Fruit fly (Drosophila melanogaster) whole organism, embryonic: ENCODE data around the gene CG17329.

Source experiments
- Adf1 ChIP-seq: fragments of 200-800 bp; sonication (Bioruptor generic); IDR thresholded peaks from 2 replicates; pipeline ENCODE4 v1.3.6; 2022; ENCODE audit warnings: missing biosample characterization, missing genetic modification characterization
- BtbVII ChIP-seq: fragments of 200-800 bp; sonication (Bioruptor generic); optimal IDR thresholded peaks from 3 replicates; lab custom pipeline; 2017; ENCODE audit warnings: missing biosample characterization, mild to moderate bottlenecking, missing genetic modification characterization
- CG10543 ChIP-seq: fragments of 200-800 bp; sonication (Bioruptor generic); optimal IDR thresholded peaks from 3 replicates; lab custom pipeline; 2017; ENCODE audit warnings: missing biosample characterization, mild to moderate bottlenecking, missing genetic modification characterization, moderate library complexity
- CG11504 ChIP-seq: fragments of 200-800 bp; sonication (Bioruptor generic); optimal IDR thresholded peaks from 3 replicates; lab custom pipeline; 2019; ENCODE audit warnings: missing biosample characterization, mild to moderate bottlenecking, missing genetic modification characterization, moderate library complexity
- CG11696 ChIP-seq: fragments of 200-800 bp; sonication (Bioruptor generic); IDR thresholded peaks from 2 replicates; pipeline ENCODE4 v1.3.6; 2022; ENCODE audit warnings: missing biosample characterization, missing genetic modification characterization
- CG12942 ChIP-seq: fragments of 200-800 bp; sonication (Bioruptor generic); optimal IDR thresholded peaks from 3 replicates; lab custom pipeline; 2016; ENCODE audit warnings: missing biosample characterization, missing genetic modification characterization
- CG17829 ChIP-seq: fragments of 200-800 bp; optimal IDR thresholded peaks from 2 replicates; lab custom pipeline; 2019; ENCODE audit warnings: missing biosample characterization, mild to moderate bottlenecking, missing genetic modification characterization, moderate library complexity
- CG18764 ChIP-seq: fragments of 200-800 bp; sonication (Bioruptor generic); optimal IDR thresholded peaks from 3 replicates; lab custom pipeline; 2016; ENCODE audit warnings: missing biosample characterization, missing genetic modification characterization
- CG2199 ChIP-seq: fragments of 200-800 bp; sonication (Bioruptor generic); IDR thresholded peaks from 3 replicates; pipeline ENCODE4 v1.3.6; 2022; ENCODE audit warnings: missing biosample characterization, missing genetic modification characterization
- CG34376 ChIP-seq: fragments of 200-800 bp; sonication (Bioruptor generic); optimal IDR thresholded peaks from 2 replicates; lab custom pipeline; 2018; ENCODE audit warnings: missing biosample characterization, mild to moderate bottlenecking, missing genetic modification characterization
- CG34422 ChIP-seq: fragments of 200-800 bp; sonication (Bioruptor generic); IDR thresholded peaks from 3 replicates; pipeline ENCODE4 v1.3.6; 2022; ENCODE audit warnings: missing biosample characterization, missing genetic modification characterization
- CG5953 ChIP-seq: fragments of 200-800 bp; sonication (Bioruptor generic); IDR thresholded peaks from 2 replicates; pipeline ENCODE4 v1.3.6; 2022; ENCODE audit warnings: missing biosample characterization, missing genetic modification characterization
- CG6765 ChIP-seq: fragments of 200-800 bp; sonication (Bioruptor generic); optimal IDR thresholded peaks from 3 replicates; lab custom pipeline; 2017; ENCODE audit warnings: missing biosample characterization, mild to moderate bottlenecking, missing genetic modification characterization
- CG7928 ChIP-seq: fragments of 200-800 bp; sonication (Bioruptor generic); optimal IDR thresholded peaks from 2 replicates; lab custom pipeline; 2017; ENCODE audit warnings: missing biosample characterization, mild to moderate bottlenecking, missing genetic modification characterization
- CG8388 ChIP-seq: fragments of 200-800 bp; sonication (Bioruptor generic); optimal IDR thresholded peaks from 2 replicates; lab custom pipeline; 2019; ENCODE audit warnings: missing biosample characterization, mild to moderate bottlenecking, missing genetic modification characterization, moderate library complexity
- CkIIα-i1 ChIP-seq: fragments of 200-800 bp; sonication (Bioruptor generic); IDR thresholded peaks from 2 replicates; pipeline ENCODE4 v1.3.6; 2022; ENCODE audit warnings: missing biosample characterization, missing genetic modification characterization
- Deaf1 ChIP-seq: fragments of 200-800 bp; optimal IDR thresholded peaks from 3 replicates; lab custom pipeline; 2019; ENCODE audit warnings: missing biosample characterization, mild to moderate bottlenecking, missing genetic modification characterization, moderate library complexity
- E2f1 ChIP-seq: fragments of 200-800 bp; sonication (Bioruptor generic); IDR thresholded peaks from 2 replicates; pipeline ENCODE4 v1.3.6; 2022; ENCODE audit warnings: missing biosample characterization, missing genetic modification characterization
- H2.0 ChIP-seq: fragments of 200-800 bp; sonication (Bioruptor generic); IDR thresholded peaks from 2 replicates; pipeline ENCODE4 v1.3.6; 2022; ENCODE audit warnings: missing biosample characterization, missing genetic modification characterization
- Hmx ChIP-seq: fragments of 200-800 bp; sonication (Bioruptor generic); optimal IDR thresholded peaks from 2 replicates; lab custom pipeline; 2016; ENCODE audit warnings: missing biosample characterization, missing genetic modification characterization
- Lhr ChIP-seq: fragments of 200-800 bp; sonication (Bioruptor generic); optimal IDR thresholded peaks from 3 replicates; lab custom pipeline; 2017; ENCODE audit warnings: mild to moderate bottlenecking, missing biosample characterization, missing genetic modification reagents, missing genetic modification characterization
- Med ChIP-seq: fragments of 200-800 bp; sonication (Bioruptor generic); peaks from one replicate; lab custom pipeline; 2016; ENCODE audit warnings: missing biosample characterization, missing genetic modification characterization, mild to moderate bottlenecking, inconsistent platforms, moderate library complexity
- Neu2 ChIP-seq: fragments of 200-800 bp; sonication (Bioruptor generic); optimal IDR thresholded peaks from 3 replicates; lab custom pipeline; 2016; ENCODE audit warnings: missing biosample characterization, missing genetic modification characterization, borderline replicate concordance
- PHDP ChIP-seq: fragments of 200-800 bp; sonication (Bioruptor generic); optimal IDR thresholded peaks from 3 replicates; lab custom pipeline; 2018; ENCODE audit warnings: missing biosample characterization, mild to moderate bottlenecking, missing genetic modification characterization, moderate library complexity
- Pdp1 ChIP-seq, 2 experiments: fragments of 200-800 bp; sonication (Bioruptor generic); optimal IDR thresholded peaks; 3 replicates each; lab custom pipeline; 2016; ENCODE audit warnings: missing biosample characterization in 2 of 2, missing genetic modification characterization in 2 of 2, mild to moderate bottlenecking in 1 of 2, moderate library complexity in 1 of 2
- Sox102F ChIP-seq: fragments of 200-800 bp; sonication (Bioruptor generic); optimal IDR thresholded peaks from 2 replicates; lab custom pipeline; 2018; ENCODE audit warnings: missing biosample characterization, mild to moderate bottlenecking, missing genetic modification characterization, moderate library complexity
- Sry-δ ChIP-seq: fragments of 200-800 bp; sonication (Bioruptor generic); optimal IDR thresholded peaks from 2 replicates; lab custom pipeline; 2016; ENCODE audit warnings: missing biosample characterization, missing genetic modification characterization
- ac ChIP-seq: fragments of 200-800 bp; sonication (Bioruptor generic); optimal IDR thresholded peaks from 3 replicates; lab custom pipeline; 2017; ENCODE audit warnings: missing biosample characterization, mild to moderate bottlenecking, missing genetic modification characterization
- chm ChIP-seq: fragments of 200-800 bp; sonication (Bioruptor generic); IDR thresholded peaks from 2 replicates; pipeline ENCODE4 v1.3.6; 2022; ENCODE audit warnings: missing biosample characterization, missing genetic modification characterization
- ci ChIP-seq: fragments of 200-800 bp; sonication (Bioruptor generic); IDR thresholded peaks from 3 replicates; pipeline ENCODE4 v1.3.6; 2022; ENCODE audit warnings: missing biosample characterization, missing genetic modification characterization
- dm ChIP-seq: fragments of 200-800 bp; sonication (Bioruptor generic); optimal IDR thresholded peaks from 3 replicates; lab custom pipeline; 2016; ENCODE audit warnings: missing biosample characterization, missing genetic modification characterization
- dysf ChIP-seq: fragments of 200-800 bp; sonication (Bioruptor generic); IDR thresholded peaks from 3 replicates; pipeline ENCODE4 v1.3.6; 2022; ENCODE audit warnings: missing biosample characterization, missing genetic modification characterization
- gfzf ChIP-seq: fragments of 200-800 bp; sonication (Bioruptor generic); optimal IDR thresholded peaks from 2 replicates; lab custom pipeline; 2016; ENCODE audit warnings: missing biosample characterization, mild to moderate bottlenecking, missing genetic modification characterization, moderate library complexity
- kah ChIP-seq: fragments of 200-800 bp; sonication (Bioruptor generic); optimal IDR thresholded peaks from 2 replicates; lab custom pipeline; 2018; ENCODE audit warnings: missing biosample characterization, mild to moderate bottlenecking, missing genetic modification characterization
- kni ChIP-seq: fragments of 200-800 bp; sonication (Bioruptor generic); optimal IDR thresholded peaks from 3 replicates; lab custom pipeline; 2017; ENCODE audit warnings: mild to moderate bottlenecking, missing biosample characterization, missing genetic modification reagents, missing genetic modification characterization
- nau ChIP-seq: fragments of 200-800 bp; sonication (Bioruptor generic); optimal IDR thresholded peaks from 3 replicates; lab custom pipeline; 2017; ENCODE audit warnings: missing biosample characterization, mild to moderate bottlenecking, missing genetic modification characterization, missing genetic modification reagents
- onecut ChIP-seq: fragments of 200-800 bp; sonication (Bioruptor generic); IDR thresholded peaks from 2 replicates; pipeline ENCODE4 v1.3.6; 2022; ENCODE audit warnings: missing biosample characterization, missing genetic modification characterization
- pan ChIP-seq, 4 experiments: fragments of >200 bp in 3 of 4; fragments of 200-800 bp in 1 of 4; sonication (Bioruptor generic) in 1 of 4; optimal IDR thresholded peaks in 3 of 4; IDR thresholded peaks in 1 of 4; 2 replicates each; pipeline versions ENCODE4 v1.3.6 to Lab custom; 2017 to 2022; ENCODE audit warnings: missing biosample characterization in 2 of 4, missing genetic modification characterization in 2 of 4, mixed read lengths in 1 of 4
- pros ChIP-seq: fragments of 200-800 bp; sonication (Bioruptor generic); optimal IDR thresholded peaks from 3 replicates; lab custom pipeline; 2019; ENCODE audit warnings: missing biosample characterization, mild to moderate bottlenecking, missing genetic modification characterization, moderate library complexity
- rib ChIP-seq: fragments of 200-800 bp; sonication (Bioruptor generic); IDR thresholded peaks from 2 replicates; pipeline ENCODE4 v1.3.6; 2022; ENCODE audit warnings: missing biosample characterization, missing genetic modification characterization
- row ChIP-seq: fragments of 200-800 bp; sonication (Bioruptor generic); IDR thresholded peaks from 3 replicates; pipeline ENCODE4 v1.3.6; 2022; ENCODE audit warnings: missing biosample characterization, missing genetic modification characterization
- sd ChIP-seq: fragments of 200-800 bp; sonication (Bioruptor generic); optimal IDR thresholded peaks from 3 replicates; lab custom pipeline; 2018; ENCODE audit warnings: missing biosample characterization, mild to moderate bottlenecking, missing genetic modification characterization, moderate library complexity
- sima ChIP-seq: fragments of 200-800 bp; sonication (Bioruptor generic); optimal IDR thresholded peaks from 2 replicates; lab custom pipeline; 2016; ENCODE audit warnings: missing biosample characterization, missing genetic modification characterization
- so ChIP-seq: fragments of 200-800 bp; sonication (Bioruptor generic); IDR thresholded peaks from 3 replicates; pipeline ENCODE4 v1.3.6; 2022; ENCODE audit warnings: missing biosample characterization, missing genetic modification characterization
- sr ChIP-seq: fragments of 200-800 bp; sonication (Bioruptor generic); IDR thresholded peaks from 3 replicates; pipeline ENCODE4 v1.3.6; 2022; ENCODE audit warnings: missing biosample characterization, missing genetic modification characterization
- tll ChIP-seq, 2 experiments: fragments of 200-800 bp in 1 of 2; fragments of >200 bp in 1 of 2; sonication (Bioruptor generic) in 1 of 2; optimal IDR thresholded peaks; 2 replicates each; lab custom pipeline; 2017 to 2019; ENCODE audit warnings: missing biosample characterization in 2 of 2, missing genetic modification characterization in 2 of 2, mild to moderate bottlenecking in 1 of 2, moderate library complexity in 1 of 2
- twi ChIP-seq: fragments of 200-800 bp; optimal IDR thresholded peaks from 2 replicates; lab custom pipeline; 2019; ENCODE audit warnings: missing biosample characterization, mild to moderate bottlenecking, missing genetic modification characterization, moderate library complexity

Gene CG17329

dm6 chr2L:16321872-16322631 is 31.0 kb downstream of the CG17329 start:
- TF ChIP-seq dm (GFP tag; lab: Kevin White, UChicago) (no peak), sr (GFP tag; lab: Robert Waterston, UW) (0 out of 3 replicates have a peak, but pooled peaks have one; percentile 35), rib (GFP tag; lab: Robert Waterston, UW) (peak; percentile 65), onecut (GFP tag; lab: Robert Waterston, UW) (peak; percentile 63), sd (peak; percentile 79), CG10543 (GFP tag; lab: Kevin White, UChicago) (peak; percentile 59), CG7928 (GFP tag; lab: Kevin White, UChicago) (no peak), CG18764 (no peak), CG12942 (no peak), Pdp1 (GFP tag; optimal IDR thresholded peaks at IDR 0.05; lab: Kevin White, UChicago) (peak in 1 of 2 experiments; percentile 85), H2.0 (GFP tag; lab: Robert Waterston, UW) (no peak), Med (GFP tag; lab: Kevin White, UChicago) (peak; percentile 10), CG8388 (GFP tag; lab: Kevin White, UChicago) (no peak), sima (GFP tag; lab: Kevin White, UChicago) (no peak)

DNA sequence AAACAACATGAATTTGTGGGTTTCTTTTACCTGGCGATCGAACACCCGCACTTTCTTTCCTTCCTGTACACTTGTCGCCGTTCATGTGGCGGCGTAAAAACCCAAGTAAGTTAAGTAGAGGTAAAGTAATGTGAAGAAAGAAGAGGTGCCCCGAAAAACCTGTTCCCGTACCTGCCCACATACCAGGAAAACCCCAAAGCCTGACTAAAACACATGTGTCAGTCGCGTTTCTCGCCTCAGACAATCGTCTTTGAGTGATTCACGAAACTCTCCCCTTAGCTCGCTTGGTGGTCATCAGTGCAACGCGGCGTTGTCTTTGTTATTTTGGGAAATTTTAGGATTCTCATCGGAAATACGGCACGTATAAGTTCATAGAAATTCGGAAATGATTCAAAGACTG is 32.5 kb downstream of the CG17329 start:
- TF ChIP-seq CG2199 (peak; percentile 58; the same call in 2 of the 3 replicates), pros (peak; percentile 73), Hmx (GFP tag; lab: Kevin White, UChicago) (no peak), CG17829 (peak; percentile 17), Sry-δ (no peak), Neu2 (peak; percentile 89), tll (GFP tag; optimal IDR thresholded peaks at IDR 0.05; lab: Kevin White, UChicago) (peak in 1 of 2 experiments; percentile 86), twi (tag; lab: Kevin White, UChicago) (peak; percentile 69), CG34376 (GFP tag; lab: Kevin White, UChicago) (no peak), Sox102F (GFP tag; lab: Kevin White, UChicago) (no peak), kni (GFP tag; lab: Kevin White, UChicago) (peak; percentile 66), CkIIα-i1 (GFP tag; lab: Robert Waterston, UW) (no peak), dysf (GFP tag; lab: Robert Waterston, UW) (no peak), ac (GFP tag; lab: Kevin White, UChicago) (no peak), BtbVII (GFP tag; lab: Kevin White, UChicago) (no peak), Med (GFP tag; lab: Kevin White, UChicago) (peak; percentile 38), sd (peak; percentile 40), nau (no peak)

- TF ChIP-seq CG34422 (GFP tag; lab: Robert Waterston, UW): peak; percentile 70; the same call in 2 of the 3 replicates
- peak; percentile 53 for TF ChIP-seq Adf1 (GFP tag; lab: Robert Waterston, UW)
- peak; percentile 11; the same call in 1 of the 3 replicates for TF ChIP-seq row (GFP tag; lab: Robert Waterston, UW)
- 0 out of 3 replicates have a peak, but pooled peaks have one; percentile 25 for TF ChIP-seq so (GFP tag; lab: Robert Waterston, UW)
- TF ChIP-seq Lhr: no peak
- peak; percentile 63; the same call in 1 of the 2 replicates for TF ChIP-seq E2f1 (GFP tag; lab: Robert Waterston, UW)
- peak; percentile 43; the same call in 1 of the 2 replicates for TF ChIP-seq chm (GFP tag; lab: Robert Waterston, UW)
- no peak for TF ChIP-seq gfzf (GFP tag; lab: Kevin White, UChicago)
- TF ChIP-seq ci (GFP tag; lab: Robert Waterston, UW): peak; percentile 72; the same call in 2 of the 3 replicates
- TF ChIP-seq pan (optimal IDR thresholded peaks at IDR 0.05; lab: Kevin White, UChicago): no peak
- peak in 1 of 2 experiments; percentile 74 for TF ChIP-seq pan (GFP tag; optimal IDR thresholded peaks at IDR 0.05 in 1 of 2, IDR thresholded peaks at IDR 0.05 in 1 of 2)
- TF ChIP-seq kah (GFP tag; lab: Kevin White, UChicago): peak; percentile 98
- peak; percentile 11 for TF ChIP-seq CG11504
- no peak for TF ChIP-seq CG5953 (GFP tag; lab: Robert Waterston, UW)
- peak; percentile 9 for TF ChIP-seq CG6765 (GFP tag; lab: Kevin White, UChicago)
- 0 out of 2 replicates have a peak, but pooled peaks have one; percentile 28 for TF ChIP-seq CG11696 (GFP tag; lab: Robert Waterston, UW)
- TF ChIP-seq PHDP (tag; lab: Kevin White, UChicago): no peak
- TF ChIP-seq Deaf1 (tag; lab: Kevin White, UChicago): peak; percentile 24
Measured at dm6 chr2L:16324833-16325232, 33.7 kb downstream of the CG17329 start.
